Worm (Caenorhabditis elegans): ENCODE data around the gene clp-2.

The clp-2 gene

DNA sequence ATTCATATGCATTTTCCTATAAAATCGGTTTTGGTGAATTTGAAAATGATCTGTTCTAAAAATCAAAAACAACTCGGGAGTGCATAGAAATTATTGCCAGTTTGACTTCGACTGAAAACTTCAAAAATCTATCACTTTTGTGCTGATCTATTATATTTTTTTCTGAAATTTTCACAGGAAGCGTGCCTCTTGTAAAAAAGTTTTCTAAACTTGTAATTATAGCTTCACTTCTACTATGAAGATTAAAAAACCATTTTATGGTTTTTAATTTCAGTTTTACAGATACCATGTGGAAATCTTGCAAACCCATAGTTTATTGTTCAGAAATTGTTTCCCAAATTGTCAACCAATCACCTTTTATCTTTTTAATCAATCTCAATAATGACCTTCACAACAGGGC, 30.2 kb upstream of the clp-2 start, which contains the start of gene F17C8.9:
TSS of gene F17C8.9 (plus strand) at position 301 of the 400 bp plus-strand sequence.
- no peak for TF ChIP-seq flt-1 (GFP tag; IDR thresholded peaks at IDR 0.05)
- TF ChIP-seq sea-1 (GFP tag; conservative IDR thresholded peaks at IDR 0.05) = no peak
- no peak for TF ChIP-seq hmg-4 (GFP tag; optimal IDR thresholded peaks at IDR 0.05)
- TF ChIP-seq ama-1 (optimal IDR thresholded peaks at IDR 0.05) = no peak
- no peak for TF ChIP-seq ets-7 (tag; optimal IDR thresholded peaks at IDR 0.05)
- TF ChIP-seq aly-1 (tag; optimal IDR thresholded peaks at IDR 0.05) = no peak
- TF ChIP-seq hnd-1 (tag; optimal IDR thresholded peaks at IDR 0.05) = no peak
- no peak for TF ChIP-seq tra-4 (tag; optimal IDR thresholded peaks at IDR 0.05)
- TF ChIP-seq F13C5.2 (tag; optimal IDR thresholded peaks at IDR 0.05) = no peak
- TF ChIP-seq B0310.2 (tag; optimal IDR thresholded peaks at IDR 0.05) = no peak
- no peak for TF ChIP-seq tbx-11 (GFP tag; IDR thresholded peaks at IDR 0.05)

- TF ChIP-seq ets-7 (tag; optimal IDR thresholded peaks at IDR 0.05) = no peak
- TF ChIP-seq hmbx-1 (tag; optimal IDR thresholded peaks at IDR 0.05) = no peak
- no peak for TF ChIP-seq B0310.2 (tag; optimal IDR thresholded peaks at IDR 0.05)
These were observed 27.6 kb upstream of the clp-2 start, which contains the start of gene F17C8.3 for ce11 chrIII:4731295-4731988. F17C8.3 (plus strand) TSS chrIII:4731938.

DNA sequence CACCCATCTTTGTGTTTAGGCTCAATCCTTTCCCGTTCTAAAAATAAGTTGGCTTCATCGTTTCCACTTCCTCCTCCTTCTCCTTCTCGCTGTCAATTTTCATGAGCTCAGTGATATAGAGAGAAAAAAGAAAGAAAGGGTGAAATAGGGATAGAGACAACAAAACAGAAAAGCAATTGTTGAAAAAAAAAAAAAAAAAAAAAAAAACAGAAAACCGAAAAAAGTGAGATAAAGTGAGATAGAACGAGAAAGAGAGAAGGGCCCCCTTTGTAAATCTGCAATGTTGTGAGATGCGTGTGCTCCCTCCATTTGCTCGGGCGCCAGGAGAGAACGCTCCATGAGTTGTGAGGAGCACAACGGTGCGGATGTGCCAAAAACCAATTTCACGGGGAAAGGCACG, 20.1 kb upstream of the clp-2 start:
- TF ChIP-seq tbx-11 (GFP tag; IDR thresholded peaks at IDR 0.05) = no peak
- TF ChIP-seq scrt-1 (GFP tag; IDR thresholded peaks at IDR 0.05) = no peak
- no peak for TF ChIP-seq hmbx-1 (tag; optimal IDR thresholded peaks at IDR 0.05)
- TF ChIP-seq sea-1 (GFP tag; conservative IDR thresholded peaks at IDR 0.05) = no peak
- TF ChIP-seq B0310.2 (tag; optimal IDR thresholded peaks at IDR 0.05) = no peak
- TF ChIP-seq ets-7 (tag; optimal IDR thresholded peaks at IDR 0.05) = no peak
- TF ChIP-seq flt-1 (GFP tag; IDR thresholded peaks at IDR 0.05) = no peak
- TF ChIP-seq tbx-37 (GFP tag; conservative IDR thresholded peaks at IDR 0.05) = no peak
- no peak for TF ChIP-seq ceh-13 (GFP tag; optimal IDR thresholded peaks at IDR 0.05)
- no peak for TF ChIP-seq hnd-1 (tag; optimal IDR thresholded peaks at IDR 0.05)
- TF ChIP-seq tra-4 (tag; optimal IDR thresholded peaks at IDR 0.05) = no peak
- no peak for TF ChIP-seq hmg-4 (GFP tag; optimal IDR thresholded peaks at IDR 0.05)
- TF ChIP-seq ama-1 (optimal IDR thresholded peaks at IDR 0.05) = no peak
- TF ChIP-seq aly-1 (tag; optimal IDR thresholded peaks at IDR 0.05) = no peak

- TF ChIP-seq F13C5.2 (tag; optimal IDR thresholded peaks at IDR 0.05) = peak; percentile 11
- no peak for TF ChIP-seq aly-1 (tag; optimal IDR thresholded peaks at IDR 0.05)
- peak; percentile 56 for TF ChIP-seq hmg-4 (GFP tag; optimal IDR thresholded peaks at IDR 0.05)
These were observed 17.9 kb upstream of the clp-2 start, which contains the start of gene acy-1 for ce11 chrIII:4721750-4722149. acy-1 (plus strand) TSS chrIII:4722095.

DNA sequence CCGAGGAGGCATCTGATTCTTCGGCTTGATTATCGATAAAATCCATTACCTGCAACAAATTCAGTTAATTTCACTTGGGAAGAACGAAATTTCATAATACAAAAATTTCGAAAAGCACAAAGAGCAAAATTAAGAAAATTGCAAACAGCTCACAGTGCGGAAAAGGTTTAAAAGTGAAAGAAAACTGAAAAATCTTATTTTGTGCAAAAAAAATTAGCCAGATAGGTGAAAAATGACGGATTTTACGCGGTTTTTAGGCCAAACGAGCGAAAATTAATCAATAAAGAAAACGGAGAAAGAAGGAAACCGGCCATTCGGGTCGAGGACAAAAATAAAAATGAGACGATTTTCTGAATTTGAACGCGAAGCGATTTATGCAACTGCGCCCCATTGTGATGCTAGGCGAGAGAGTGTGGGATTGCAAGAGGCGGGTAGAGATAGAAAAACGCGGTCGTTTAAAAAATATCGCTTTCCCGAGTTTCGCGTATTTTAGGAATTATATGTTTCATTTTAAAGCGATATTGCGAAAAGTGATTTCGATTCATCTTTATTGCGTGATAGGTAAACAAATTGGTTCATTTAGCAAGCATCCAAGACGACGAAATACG, 16.9 kb upstream of the clp-2 start, which contains the start of gene emb-5:
TSS of gene emb-5 (minus strand) at position 51 of the 608 bp plus-strand sequence.
- no peak for TF ChIP-seq ama-1 (optimal IDR thresholded peaks at IDR 0.05)
- no peak for TF ChIP-seq hnd-1 (tag; optimal IDR thresholded peaks at IDR 0.05)
- TF ChIP-seq flt-1 (GFP tag; IDR thresholded peaks at IDR 0.05) = no peak
- TF ChIP-seq hmg-4 (GFP tag; optimal IDR thresholded peaks at IDR 0.05) = no peak
- no peak for TF ChIP-seq pes-1 (GFP tag; IDR thresholded peaks at IDR 0.05)
- TF ChIP-seq tra-4 (tag; optimal IDR thresholded peaks at IDR 0.05) = no peak
- no peak for TF ChIP-seq ceh-13 (GFP tag; optimal IDR thresholded peaks at IDR 0.05)
- TF ChIP-seq tbx-37 (GFP tag; conservative IDR thresholded peaks at IDR 0.05) = no peak
- TF ChIP-seq aly-1 (tag; optimal IDR thresholded peaks at IDR 0.05) = no peak
- TF ChIP-seq ets-7 (tag; optimal IDR thresholded peaks at IDR 0.05) = no peak
- no peak for TF ChIP-seq hmbx-1 (tag; optimal IDR thresholded peaks at IDR 0.05)
- no peak for TF ChIP-seq scrt-1 (GFP tag; IDR thresholded peaks at IDR 0.05)
- no peak for TF ChIP-seq B0310.2 (tag; optimal IDR thresholded peaks at IDR 0.05)
- TF ChIP-seq tbx-11 (GFP tag; IDR thresholded peaks at IDR 0.05) = no peak

DNA sequence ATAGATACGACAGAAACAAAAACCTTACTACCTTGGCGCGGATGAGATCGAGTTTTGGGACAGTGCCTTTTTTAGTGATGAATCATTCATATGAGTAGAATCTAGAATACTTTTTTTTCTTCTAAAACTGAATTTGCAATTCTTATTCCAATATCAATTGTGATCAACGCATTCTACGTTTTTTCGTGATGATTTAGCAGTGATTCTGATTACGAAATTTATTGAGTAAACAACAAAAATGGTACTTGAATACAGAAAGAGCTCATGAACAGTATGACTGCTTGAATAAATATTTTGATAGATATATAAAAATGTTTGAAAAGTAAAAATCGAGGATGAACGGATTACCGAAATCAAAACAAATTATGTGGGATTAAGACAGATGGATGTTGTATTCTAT, 11.3 kb upstream of the clp-2 start, which contains the start of gene him-18:
TSS of gene him-18 (minus strand) at position 101 of the 400 bp plus-strand sequence.
- TF ChIP-seq tbx-11 (GFP tag; IDR thresholded peaks at IDR 0.05) (no peak), scrt-1 (GFP tag; IDR thresholded peaks at IDR 0.05) (no peak), F13C5.2 (tag; optimal IDR thresholded peaks at IDR 0.05) (no peak), ceh-36 (tag; optimal IDR thresholded peaks at IDR 0.05) (no peak), tbx-37 (GFP tag; conservative IDR thresholded peaks at IDR 0.05) (no peak), ets-7 (tag; optimal IDR thresholded peaks at IDR 0.05) (no peak), ama-1 (optimal IDR thresholded peaks at IDR 0.05) (no peak), hmg-4 (GFP tag; optimal IDR thresholded peaks at IDR 0.05) (no peak), tra-4 (tag; optimal IDR thresholded peaks at IDR 0.05) (no peak), ceh-13 (GFP tag; optimal IDR thresholded peaks at IDR 0.05) (no peak), flt-1 (GFP tag; IDR thresholded peaks at IDR 0.05) (no peak), hmbx-1 (tag; optimal IDR thresholded peaks at IDR 0.05) (no peak)

ce11 chrIII:4708909-4709308, 5.1 kb upstream of the clp-2 start, which contains the start of gene T04A8.18:
T04A8.18 (plus strand) TSS chrIII:4709209.
- TF ChIP-seq flt-1 (GFP tag; IDR thresholded peaks at IDR 0.05) (no peak), tbx-37 (GFP tag; conservative IDR thresholded peaks at IDR 0.05) (no peak), F13C5.2 (tag; optimal IDR thresholded peaks at IDR 0.05) (no peak), pes-1 (GFP tag; IDR thresholded peaks at IDR 0.05) (no peak), sea-1 (GFP tag; conservative IDR thresholded peaks at IDR 0.05) (no peak), hmbx-1 (tag; optimal IDR thresholded peaks at IDR 0.05) (no peak), B0310.2 (tag; optimal IDR thresholded peaks at IDR 0.05) (no peak), ceh-36 (tag; optimal IDR thresholded peaks at IDR 0.05) (no peak), ceh-13 (GFP tag; optimal IDR thresholded peaks at IDR 0.05) (no peak), hnd-1 (tag; optimal IDR thresholded peaks at IDR 0.05) (no peak), aly-1 (tag; optimal IDR thresholded peaks at IDR 0.05) (no peak), ama-1 (optimal IDR thresholded peaks at IDR 0.05) (no peak), scrt-1 (GFP tag; IDR thresholded peaks at IDR 0.05) (no peak), tbx-11 (GFP tag; IDR thresholded peaks at IDR 0.05) (no peak), hmg-4 (GFP tag; optimal IDR thresholded peaks at IDR 0.05) (no peak), tra-4 (tag; optimal IDR thresholded peaks at IDR 0.05) (no peak)
